Fruit fly (Drosophila melanogaster) whole organism, embryonic: ENCODE data around the gene CG16984.

Experiments
- Adf1 ChIP-seq: fragments of 200-800 bp; sonication (Bioruptor generic); IDR thresholded peaks from 2 replicates; pipeline ENCODE4 v1.3.6; 2022; ENCODE audit warnings: missing biosample characterization, missing genetic modification characterization
- Atf-2 ChIP-seq: fragments of 200-800 bp; sonication (Bioruptor generic); optimal IDR thresholded peaks from 2 replicates; lab custom pipeline; 2016; ENCODE audit warnings: missing biosample characterization, missing genetic modification characterization
- Atf6 ChIP-seq: fragments of 200-800 bp; sonication (Bioruptor generic); IDR thresholded peaks from 2 replicates; pipeline ENCODE4 v1.3.6; 2022; ENCODE audit warnings: missing biosample characterization, missing genetic modification characterization
- CG12769 ChIP-seq: fragments of 200-800 bp; sonication (Bioruptor generic); optimal IDR thresholded peaks from 2 replicates; lab custom pipeline; 2019; ENCODE audit warnings: missing biosample characterization, mild to moderate bottlenecking, missing genetic modification characterization, moderate library complexity
- CG13287 ChIP-seq: fragments of 200-800 bp; sonication (Bioruptor generic); IDR thresholded peaks from 2 replicates; pipeline ENCODE4 v1.3.6; 2022; ENCODE audit warnings: missing biosample characterization, missing genetic modification characterization; ENCODE audit not compliant: partially characterized antibody
- CG15011 ChIP-seq: fragments of 200-800 bp; sonication (Bioruptor generic); optimal IDR thresholded peaks from 3 replicates; lab custom pipeline; 2018; ENCODE audit warnings: missing biosample characterization, mild to moderate bottlenecking, missing genetic modification characterization
- CG18262 ChIP-seq: fragments of 200-800 bp; optimal IDR thresholded peaks from 3 replicates; lab custom pipeline; 2019; ENCODE audit warnings: missing biosample characterization, mild to moderate bottlenecking, missing genetic modification characterization, moderate library complexity
- CG18619 ChIP-seq: fragments of 200-800 bp; sonication (Bioruptor generic); optimal IDR thresholded peaks from 3 replicates; lab custom pipeline; 2017; ENCODE audit warnings: missing biosample characterization, mild to moderate bottlenecking, missing genetic modification characterization
- CG2116 ChIP-seq: fragments of 200-800 bp; sonication (Bioruptor generic); optimal IDR thresholded peaks from 3 replicates; lab custom pipeline; 2018; ENCODE audit warnings: missing biosample characterization, mild to moderate bottlenecking, missing genetic modification characterization
- CG2202 ChIP-seq: fragments of 200-800 bp; sonication (Bioruptor generic); optimal IDR thresholded peaks from 2 replicates; lab custom pipeline; 2018; ENCODE audit warnings: missing biosample characterization, mild to moderate bottlenecking, missing genetic modification characterization
- CG2678 ChIP-seq: fragments of 200-800 bp; sonication (Bioruptor generic); optimal IDR thresholded peaks from 3 replicates; lab custom pipeline; 2019; ENCODE audit warnings: missing biosample characterization, mild to moderate bottlenecking, missing genetic modification characterization, moderate library complexity
- CG31224 ChIP-seq: fragments of 200-800 bp; sonication (Bioruptor generic); IDR thresholded peaks from 2 replicates; pipeline ENCODE4 v1.3.6; 2022; ENCODE audit warnings: missing biosample characterization, missing genetic modification characterization
- CG31365 ChIP-seq: fragments of 200-800 bp; sonication (Bioruptor generic); optimal IDR thresholded peaks from 2 replicates; lab custom pipeline; 2018; ENCODE audit warnings: missing biosample characterization, mild to moderate bottlenecking, missing genetic modification characterization
- CG4360 ChIP-seq: fragments of 200-800 bp; sonication (Bioruptor generic); IDR thresholded peaks from 2 replicates; pipeline ENCODE4 v1.3.6; 2022; ENCODE audit warnings: missing biosample characterization, missing genetic modification characterization
- CG4820 ChIP-seq: fragments of 200-800 bp; sonication (Bioruptor generic); optimal IDR thresholded peaks from 3 replicates; lab custom pipeline; 2016; ENCODE audit warnings: missing biosample characterization, missing genetic modification characterization
- CG6272 ChIP-seq: fragments of 200-800 bp; sonication (Bioruptor generic); IDR thresholded peaks from 2 replicates; pipeline ENCODE4 v1.3.6; 2022; ENCODE audit warnings: missing biosample characterization, missing genetic modification characterization
- CG8290 ChIP-seq, 3 experiments: fragments of 200-800 bp; sonication (Bioruptor generic); optimal IDR thresholded peaks; 2 replicates each; lab custom pipeline; 2016 to 2019; ENCODE audit warnings: missing biosample characterization in 3 of 3, missing genetic modification characterization in 3 of 3, mild to moderate bottlenecking in 2 of 3, moderate library complexity in 1 of 3
- D19A ChIP-seq: fragments of 200-800 bp; optimal IDR thresholded peaks from 3 replicates; lab custom pipeline; 2019; ENCODE audit warnings: missing biosample characterization, mild to moderate bottlenecking, missing genetic modification characterization, moderate library complexity
- Dref ChIP-seq: fragments of 200-800 bp; sonication (Bioruptor generic); IDR thresholded peaks from 2 replicates; pipeline ENCODE4 v1.3.6; 2022; ENCODE audit warnings: missing biosample characterization, missing genetic modification characterization
- Fer3 ChIP-seq: fragments of 200-800 bp; sonication (Bioruptor generic); optimal IDR thresholded peaks from 2 replicates; lab custom pipeline; 2018; ENCODE audit warnings: missing biosample characterization, mild to moderate bottlenecking, missing genetic modification characterization, moderate library complexity
- HLH4C ChIP-seq: fragments of 200-800 bp; sonication (Bioruptor generic); IDR thresholded peaks from 3 replicates; pipeline ENCODE4 v1.3.6; 2022; ENCODE audit warnings: missing biosample characterization, missing genetic modification characterization; ENCODE audit not compliant: partially characterized antibody
- HmgD ChIP-seq: fragments of 200-800 bp; sonication (Bioruptor generic); optimal IDR thresholded peaks from 3 replicates; lab custom pipeline; 2016; ENCODE audit warnings: missing biosample characterization, missing genetic modification characterization
- Hsf ChIP-seq: fragments of 200-800 bp; sonication (Bioruptor generic); optimal IDR thresholded peaks from 3 replicates; lab custom pipeline; 2016; ENCODE audit warnings: missing biosample characterization, missing genetic modification characterization
- Med ChIP-seq: fragments of 200-800 bp; sonication (Bioruptor generic); peaks from one replicate; lab custom pipeline; 2016; ENCODE audit warnings: missing biosample characterization, missing genetic modification characterization, mild to moderate bottlenecking, inconsistent platforms, moderate library complexity
- Trl ChIP-seq, 3 experiments: fragments of >200 bp in 2 of 3; fragments of 200-800 bp in 1 of 3; sonication (Bioruptor generic) in 1 of 3; optimal IDR thresholded peaks; 2 replicates in 1 of 3; 3 replicates in 2 of 3; lab custom pipeline; 2016 to 2017; ENCODE audit warnings: missing biosample characterization in 1 of 3, missing genetic modification characterization in 1 of 3
- Usf ChIP-seq: fragments of 200-800 bp; sonication (Bioruptor generic); optimal IDR thresholded peaks from 2 replicates; lab custom pipeline; 2017; ENCODE audit warnings: missing genotype, missing biosample characterization, missing genetic modification characterization
- ap ChIP-seq: fragments of 200-800 bp; sonication (Bioruptor generic); IDR thresholded peaks from 2 replicates; pipeline ENCODE4 v1.3.6; 2022; ENCODE audit warnings: missing biosample characterization, missing genetic modification characterization
- chm ChIP-seq: fragments of 200-800 bp; sonication (Bioruptor generic); IDR thresholded peaks from 2 replicates; pipeline ENCODE4 v1.3.6; 2022; ENCODE audit warnings: missing biosample characterization, missing genetic modification characterization
- da ChIP-seq: fragments of 200-800 bp; sonication (Bioruptor generic); optimal IDR thresholded peaks from 2 replicates; lab custom pipeline; 2016; ENCODE audit warnings: missing biosample characterization, missing genetic modification characterization
- ftz-f1 ChIP-seq: fragments of 200-800 bp; sonication (Bioruptor generic); optimal IDR thresholded peaks from 2 replicates; lab custom pipeline; 2016; ENCODE audit warnings: missing biosample characterization, missing genetic modification characterization
- gcm2 ChIP-seq: fragments of 200-800 bp; sonication (Bioruptor generic); optimal IDR thresholded peaks from 2 replicates; lab custom pipeline; 2016; ENCODE audit warnings: missing biosample characterization, missing genetic modification characterization
- grn ChIP-seq: fragments of 200-800 bp; sonication (Bioruptor generic); optimal IDR thresholded peaks from 3 replicates; lab custom pipeline; 2017; ENCODE audit warnings: missing biosample characterization, missing genetic modification characterization
- h ChIP-seq: fragments of >200 bp; optimal IDR thresholded peaks from 2 replicates; lab custom pipeline; 2017
- hb ChIP-seq: fragments of 200-800 bp; sonication (Bioruptor generic); IDR thresholded peaks from 3 replicates; pipeline ENCODE4 v1.3.6; 2022; ENCODE audit warnings: missing biosample characterization, missing genetic modification characterization; ENCODE audit not compliant: partially characterized antibody
- lab ChIP-seq: fragments of 200-800 bp; sonication (Bioruptor generic); optimal IDR thresholded peaks from 3 replicates; lab custom pipeline; 2017; ENCODE audit warnings: missing biosample characterization, missing genetic modification characterization, mild to moderate bottlenecking, moderate library complexity, missing genetic modification reagents
- nau ChIP-seq: fragments of 200-800 bp; sonication (Bioruptor generic); optimal IDR thresholded peaks from 3 replicates; lab custom pipeline; 2017; ENCODE audit warnings: missing biosample characterization, mild to moderate bottlenecking, missing genetic modification characterization, missing genetic modification reagents
- org-1 ChIP-seq: fragments of 200-800 bp; sonication (Bioruptor generic); optimal IDR thresholded peaks from 2 replicates; lab custom pipeline; 2017; ENCODE audit warnings: missing biosample characterization, missing genetic modification characterization
- pan ChIP-seq, 4 experiments: fragments of >200 bp in 3 of 4; fragments of 200-800 bp in 1 of 4; sonication (Bioruptor generic) in 1 of 4; optimal IDR thresholded peaks in 3 of 4; IDR thresholded peaks in 1 of 4; 2 replicates each; pipeline versions ENCODE4 v1.3.6 to Lab custom; 2017 to 2022; ENCODE audit warnings: missing biosample characterization in 2 of 4, missing genetic modification characterization in 2 of 4, mixed read lengths in 1 of 4
- pho ChIP-seq: fragments of 200-800 bp; sonication (Bioruptor generic); optimal IDR thresholded peaks from 2 replicates; lab custom pipeline; 2016; ENCODE audit warnings: missing biosample characterization, missing genetic modification characterization
- repo ChIP-seq: fragments of 200-800 bp; sonication (Bioruptor generic); optimal IDR thresholded peaks from 2 replicates; lab custom pipeline; 2016; ENCODE audit warnings: missing biosample characterization, missing genetic modification characterization
- sisA ChIP-seq: fragments of 200-800 bp; sonication (Bioruptor generic); IDR thresholded peaks from 2 replicates; pipeline ENCODE4 v1.3.6; 2022; ENCODE audit warnings: missing biosample characterization, missing genetic modification characterization
- stc ChIP-seq: fragments of 200-800 bp; sonication (Bioruptor generic); IDR thresholded peaks from 2 replicates; pipeline ENCODE4 v1.3.6; 2022; ENCODE audit warnings: missing biosample characterization, missing genetic modification characterization
- trh ChIP-seq: fragments of 200-800 bp; sonication (Bioruptor generic); optimal IDR thresholded peaks from 2 replicates; lab custom pipeline; 2016; ENCODE audit warnings: missing biosample characterization, missing genetic modification characterization
- ttk ChIP-seq: fragments of 200-800 bp; sonication (Bioruptor generic); IDR thresholded peaks from 2 replicates; pipeline ENCODE4 v2.1.2; 2022; ENCODE audit warnings: missing biosample characterization, missing genetic modification characterization
- tx ChIP-seq: fragments of 200-800 bp; sonication (Bioruptor generic); optimal IDR thresholded peaks from 2 replicates; lab custom pipeline; 2016; ENCODE audit warnings: missing biosample characterization, missing genetic modification characterization
- wdn ChIP-seq: fragments of 200-800 bp; sonication (Bioruptor generic); IDR thresholded peaks from 2 replicates; pipeline ENCODE4 v1.3.6; 2022; ENCODE audit warnings: missing biosample characterization, missing genetic modification characterization

CG16984 gene

dm6 chr3L:2632763-2633100, 37.2 kb downstream of the CG16984 start (continued):
- peak; percentile 66 for TF ChIP-seq Adf1 (GFP tag; lab: Robert Waterston, UW)
- TF ChIP-seq stc: 0 out of 2 replicates have a peak, but pooled peaks have one; percentile 14
- TF ChIP-seq CG15011: no peak
- peak; percentile 5 to 6 for TF ChIP-seq Trl (optimal IDR thresholded peaks at IDR 0.05; lab: Kevin White, UChicago)
- no peak for TF ChIP-seq Trl (GFP tag; optimal IDR thresholded peaks at IDR 0.05; lab: Kevin White, UChicago)
- TF ChIP-seq h (lab: Kevin White, UChicago): peak; percentile 36
- TF ChIP-seq ttk (GFP tag; lab: Robert Waterston, UW): 0 out of 2 replicates have a peak, but pooled peaks have one; percentile 11
- peak; percentile 62 for TF ChIP-seq D19A (tag; lab: Kevin White, UChicago)
- 0 out of 2 replicates have a peak, but pooled peaks have one; percentile 19 for TF ChIP-seq sisA
- TF ChIP-seq CG31224 (GFP tag; lab: Robert Waterston, UW): 0 out of 2 replicates have a peak, but pooled peaks have one; percentile 21
- TF ChIP-seq CG4360 (GFP tag; lab: Robert Waterston, UW): no peak
- TF ChIP-seq Dref (GFP tag; lab: Robert Waterston, UW): no peak
- TF ChIP-seq CG2116: peak; percentile 44
- TF ChIP-seq CG8290 (GFP tag; optimal IDR thresholded peaks at IDR 0.05; lab: Kevin White, UChicago): no peak
- TF ChIP-seq CG8290 (tag; optimal IDR thresholded peaks at IDR 0.05; lab: Kevin White, UChicago): peak in 1 of 2 experiments; percentile 10
- TF ChIP-seq CG2678 (tag; lab: Kevin White, UChicago): no peak
- TF ChIP-seq lab (GFP tag; lab: Kevin White, UChicago): peak; percentile 6
- peak; percentile 5 for TF ChIP-seq nau
- TF ChIP-seq, all 482 proteins: peak for 42

- TF ChIP-seq CG18619: peak; percentile 86
- TF ChIP-seq Usf: peak; percentile 34
- TF ChIP-seq Fer3 (tag; lab: Kevin White, UChicago): peak; percentile 81
- peak; percentile 67 for TF ChIP-seq wdn (GFP tag; lab: Robert Waterston, UW)
- peak; percentile 70 for TF ChIP-seq grn (GFP tag; lab: Kevin White, UChicago)
- peak; percentile 81 for TF ChIP-seq Atf6 (GFP tag; lab: Robert Waterston, UW)
- TF ChIP-seq Hsf: peak; percentile 83
- peak; percentile 54 for TF ChIP-seq HmgD
- peak; percentile 79 for TF ChIP-seq ftz-f1 (GFP tag; lab: Kevin White, UChicago)
- TF ChIP-seq trh (GFP tag; lab: Kevin White, UChicago): peak; percentile 19
- peak; percentile 56 for TF ChIP-seq CG18262
- peak; percentile 82 for TF ChIP-seq pho (GFP tag; lab: Kevin White, UChicago)
- no peak for TF ChIP-seq pan (optimal IDR thresholded peaks at IDR 0.05; lab: Kevin White, UChicago)
- TF ChIP-seq pan (GFP tag; optimal IDR thresholded peaks at IDR 0.05 in 1 of 2, IDR thresholded peaks at IDR 0.05 in 1 of 2): peak in 1 of 2 experiments; percentile 80
- peak; percentile 82 for TF ChIP-seq da (GFP tag; lab: Kevin White, UChicago)
- peak; percentile 55 for TF ChIP-seq tx
- TF ChIP-seq HLH4C (GFP tag; lab: Robert Waterston, UW): peak; percentile 82
- TF ChIP-seq CG13287: peak; percentile 81
- peak; percentile 75 for TF ChIP-seq CG2202 (tag; lab: Kevin White, UChicago)
- TF ChIP-seq Atf-2 (GFP tag; lab: Kevin White, UChicago): peak; percentile 54
- TF ChIP-seq chm: peak; percentile 94
- peak; percentile 69 for TF ChIP-seq org-1
- TF ChIP-seq gcm2: peak; percentile 81
- 0 out of 2 replicates have a peak, but pooled peaks have one; percentile 20 for TF ChIP-seq ap
- TF ChIP-seq Trl (optimal IDR thresholded peaks at IDR 0.05; lab: Kevin White, UChicago): peak in 1 of 2 experiments; percentile 32
- TF ChIP-seq Trl (GFP tag; optimal IDR thresholded peaks at IDR 0.05; lab: Kevin White, UChicago): peak; percentile 91
- TF ChIP-seq CG31365 (tag; lab: Kevin White, UChicago): peak; percentile 74
- peak; percentile 80 for TF ChIP-seq ttk (GFP tag; lab: Robert Waterston, UW)
- peak; percentile 98 for TF ChIP-seq Med (GFP tag; lab: Kevin White, UChicago)
- TF ChIP-seq hb (GFP tag; lab: Robert Waterston, UW): peak; percentile 71; the same call in 2 of the 3 replicates
- TF ChIP-seq CG6272 (GFP tag; lab: Robert Waterston, UW): no peak
- peak; percentile 40 for TF ChIP-seq CG4820
- peak; percentile 76 for TF ChIP-seq repo (GFP tag; lab: Kevin White, UChicago)
- TF ChIP-seq CG12769: peak; percentile 75
- TF ChIP-seq Adf1 (GFP tag; lab: Robert Waterston, UW): peak; percentile 18; the same call in 1 of the 2 replicates
These were observed 39.6 kb downstream of the CG16984 start for dm6 chr3L:2634929-2635799.
